Fruit fly (Drosophila melanogaster) whole organism, embryonic: Measurements from ENCODE around the gene CG11131.

Experiments
- C15 ChIP-seq: fragments of 200-800 bp; sonication (Bioruptor generic); IDR thresholded peaks from 3 replicates; pipeline ENCODE4 v1.3.6; 2022; ENCODE audit warnings: missing biosample characterization, missing genetic modification characterization
- CG10274 ChIP-seq: fragments of 200-800 bp; sonication (Bioruptor generic); optimal IDR thresholded peaks from 3 replicates; lab custom pipeline; 2017; ENCODE audit warnings: missing biosample characterization, mild to moderate bottlenecking, missing genetic modification characterization
- CG11085 ChIP-seq: fragments of 200-800 bp; sonication (Bioruptor generic); IDR thresholded peaks from 2 replicates; pipeline ENCODE4 v1.3.6; 2022; ENCODE audit warnings: missing biosample characterization, missing genetic modification characterization
- CG13775 ChIP-seq: fragments of 200-800 bp; sonication (Bioruptor generic); optimal IDR thresholded peaks from 3 replicates; lab custom pipeline; 2017; ENCODE audit warnings: missing biosample characterization, mild to moderate bottlenecking, missing genetic modification characterization
- CG15696 ChIP-seq: fragments of 200-800 bp; sonication (Bioruptor generic); optimal IDR thresholded peaks from 2 replicates; lab custom pipeline; 2019; ENCODE audit warnings: missing biosample characterization, mild to moderate bottlenecking, missing genetic modification characterization, moderate library complexity
- CG16813 ChIP-seq: fragments of 200-800 bp; sonication (Bioruptor generic); IDR thresholded peaks from 3 replicates; pipeline ENCODE4 v1.3.6; 2022; ENCODE audit warnings: missing biosample characterization, missing genetic modification characterization; ENCODE audit not compliant: partially characterized antibody
- CG18011 ChIP-seq: fragments of 200-800 bp; sonication (Bioruptor generic); optimal IDR thresholded peaks from 2 replicates; lab custom pipeline; 2017; ENCODE audit warnings: missing biosample characterization, missing genetic modification characterization, mild to moderate bottlenecking, moderate library complexity, missing genotype
- CG18764 ChIP-seq: fragments of 200-800 bp; sonication (Bioruptor generic); optimal IDR thresholded peaks from 3 replicates; lab custom pipeline; 2016; ENCODE audit warnings: missing biosample characterization, missing genetic modification characterization
- CG33213 ChIP-seq: fragments of 200-800 bp; sonication (Bioruptor generic); optimal IDR thresholded peaks from 3 replicates; lab custom pipeline; 2016; ENCODE audit warnings: missing biosample characterization, missing genetic modification characterization
- CG3726 ChIP-seq: fragments of 200-800 bp; sonication (Bioruptor generic); IDR thresholded peaks from 3 replicates; pipeline ENCODE4, ENCODE4 v1.3.6; 2022; ENCODE audit warnings: missing biosample characterization, missing genetic modification characterization
- CG4730 ChIP-seq: fragments of 200-800 bp; sonication (Bioruptor generic); IDR thresholded peaks from 2 replicates; pipeline ENCODE4 v1.3.6; 2022; ENCODE audit warnings: missing biosample characterization, missing genetic modification characterization
- CG5953 ChIP-seq: fragments of 200-800 bp; sonication (Bioruptor generic); IDR thresholded peaks from 2 replicates; pipeline ENCODE4 v1.3.6; 2022; ENCODE audit warnings: missing biosample characterization, missing genetic modification characterization
- CG6272 ChIP-seq: fragments of 200-800 bp; sonication (Bioruptor generic); IDR thresholded peaks from 2 replicates; pipeline ENCODE4 v1.3.6; 2022; ENCODE audit warnings: missing biosample characterization, missing genetic modification characterization
- CG6654 ChIP-seq: fragments of 200-800 bp; sonication (Bioruptor generic); optimal IDR thresholded peaks from 2 replicates; lab custom pipeline; 2017; ENCODE audit warnings: missing biosample characterization, mild to moderate bottlenecking, missing genetic modification characterization
- CG8281 ChIP-seq: fragments of 200-800 bp; sonication (Bioruptor generic); optimal IDR thresholded peaks from 2 replicates; lab custom pipeline; 2018; ENCODE audit warnings: missing biosample characterization, mild to moderate bottlenecking, missing genetic modification characterization, moderate library complexity
- CG9215 ChIP-seq: fragments of 200-800 bp; sonication (Bioruptor generic); IDR thresholded peaks from 2 replicates; pipeline ENCODE4 v1.3.6; 2022; ENCODE audit warnings: missing biosample characterization, missing genetic modification characterization
- CoRest ChIP-seq: fragments of 200-800 bp; sonication (Bioruptor generic); optimal IDR thresholded peaks from 3 replicates; lab custom pipeline; 2018; ENCODE audit warnings: missing biosample characterization, mild to moderate bottlenecking, missing genetic modification characterization, moderate library complexity
- D19A ChIP-seq: fragments of 200-800 bp; optimal IDR thresholded peaks from 3 replicates; lab custom pipeline; 2019; ENCODE audit warnings: missing biosample characterization, mild to moderate bottlenecking, missing genetic modification characterization, moderate library complexity
- Ets65A ChIP-seq: fragments of 200-800 bp; sonication (Bioruptor generic); peaks from one replicate; lab custom pipeline; 2016; ENCODE audit warnings: missing biosample characterization, missing genetic modification characterization
- HmgD ChIP-seq: fragments of 200-800 bp; sonication (Bioruptor generic); optimal IDR thresholded peaks from 3 replicates; lab custom pipeline; 2016; ENCODE audit warnings: missing biosample characterization, missing genetic modification characterization
- Jarid2 ChIP-seq: fragments of 200-800 bp; sonication (Bioruptor generic); optimal IDR thresholded peaks from 3 replicates; lab custom pipeline; 2017; ENCODE audit warnings: mild to moderate bottlenecking, missing biosample characterization, missing genetic modification reagents, missing genetic modification characterization
- Oaz ChIP-seq: fragments of 200-800 bp; sonication (Bioruptor generic); IDR thresholded peaks from 2 replicates; pipeline ENCODE4 v1.3.6; 2022; ENCODE audit warnings: missing biosample characterization, missing genetic modification characterization
- Ptx1 ChIP-seq: fragments of 200-800 bp; sonication (Bioruptor generic); IDR thresholded peaks from 2 replicates; pipeline ENCODE4 v1.3.6; 2022; ENCODE audit warnings: missing biosample characterization, missing genetic modification characterization
- Ravus ChIP-seq: fragments of 200-800 bp; sonication (Bioruptor generic); IDR thresholded peaks from 2 replicates; pipeline ENCODE4 v1.3.6; 2022; ENCODE audit warnings: missing biosample characterization, missing genetic modification characterization
- Rx ChIP-seq: fragments of 200-800 bp; sonication (Bioruptor generic); IDR thresholded peaks from 2 replicates; pipeline ENCODE4 v1.3.6; 2022; ENCODE audit warnings: missing biosample characterization, missing genetic modification characterization
- Side ChIP-seq: fragments of 200-800 bp; sonication (Bioruptor generic); optimal IDR thresholded peaks from 2 replicates; lab custom pipeline; 2016; ENCODE audit warnings: missing biosample characterization, missing genetic modification characterization
- Six4 ChIP-seq: fragments of 200-800 bp; sonication (Bioruptor generic); optimal IDR thresholded peaks from 2 replicates; lab custom pipeline; 2016; ENCODE audit warnings: missing biosample characterization, missing genetic modification characterization
- Spps ChIP-seq: fragments of 200-800 bp; sonication (Bioruptor generic); optimal IDR thresholded peaks from 2 replicates; lab custom pipeline; 2018; ENCODE audit warnings: missing biosample characterization, mild to moderate bottlenecking, missing genetic modification characterization
- Ssrp ChIP-seq: fragments of 200-800 bp; sonication (Bioruptor generic); optimal IDR thresholded peaks from 2 replicates; lab custom pipeline; 2018; ENCODE audit warnings: missing biosample characterization, mild to moderate bottlenecking, missing genetic modification characterization, moderate library complexity
- Trl ChIP-seq, 3 experiments: fragments of >200 bp in 2 of 3; fragments of 200-800 bp in 1 of 3; sonication (Bioruptor generic) in 1 of 3; optimal IDR thresholded peaks; 2 replicates in 1 of 3; 3 replicates in 2 of 3; lab custom pipeline; 2016 to 2017; ENCODE audit warnings: missing biosample characterization in 1 of 3, missing genetic modification characterization in 1 of 3
- Xbp1 ChIP-seq: fragments of 200-800 bp; sonication (Bioruptor generic); optimal IDR thresholded peaks from 3 replicates; lab custom pipeline; 2016; ENCODE audit warnings: missing biosample characterization, mild to moderate bottlenecking, missing genetic modification characterization
- Xrp1 ChIP-seq: fragments of 200-800 bp; sonication (Bioruptor generic); IDR thresholded peaks from 2 replicates; pipeline ENCODE4 v1.3.6; 2022; ENCODE audit warnings: missing biosample characterization, missing genetic modification characterization
- ab ChIP-seq: fragments of 200-800 bp; sonication (Bioruptor generic); optimal IDR thresholded peaks from 2 replicates; lab custom pipeline; 2016; ENCODE audit warnings: missing biosample characterization, missing genetic modification characterization
- amos ChIP-seq: fragments of 200-800 bp; sonication (Bioruptor generic); IDR thresholded peaks from 2 replicates; pipeline ENCODE4 v1.3.6; 2022; ENCODE audit warnings: missing biosample characterization, missing genetic modification characterization; ENCODE audit not compliant: partially characterized antibody
- bigmax ChIP-seq: fragments of 200-800 bp; sonication (Bioruptor generic); optimal IDR thresholded peaks from 2 replicates; lab custom pipeline; 2018; ENCODE audit warnings: missing biosample characterization, mild to moderate bottlenecking, missing genetic modification characterization
- cato ChIP-seq: fragments of 200-800 bp; sonication (Bioruptor generic); optimal IDR thresholded peaks from 2 replicates; lab custom pipeline; 2016; ENCODE audit warnings: missing biosample characterization, missing genetic modification characterization, borderline replicate concordance
- chn ChIP-seq: fragments of 200-800 bp; sonication (Bioruptor generic); optimal IDR thresholded peaks from 2 replicates; lab custom pipeline; 2016; ENCODE audit warnings: missing biosample characterization, missing genetic modification characterization
- knrl ChIP-seq: fragments of 200-800 bp; sonication (Bioruptor generic); IDR thresholded peaks from 3 replicates; pipeline ENCODE4 v1.3.6; 2022; ENCODE audit warnings: missing biosample characterization, missing genetic modification characterization; ENCODE audit not compliant: partially characterized antibody
- lmd ChIP-seq: fragments of 200-800 bp; sonication (Bioruptor generic); IDR thresholded peaks from 2 replicates; pipeline ENCODE4 v1.3.6; 2022; ENCODE audit warnings: missing biosample characterization, missing genetic modification characterization
- odd ChIP-seq: fragments of 200-800 bp; sonication (Bioruptor generic); optimal IDR thresholded peaks from 2 replicates; lab custom pipeline; 2017; ENCODE audit warnings: missing biosample characterization, mild to moderate bottlenecking, missing genetic modification characterization
- pfk ChIP-seq: fragments of 200-800 bp; sonication (Bioruptor generic); optimal IDR thresholded peaks from 2 replicates; lab custom pipeline; 2018; ENCODE audit warnings: missing biosample characterization, mild to moderate bottlenecking, missing genetic modification characterization, moderate library complexity
- pnt ChIP-seq: fragments of 200-800 bp; sonication (Bioruptor generic); optimal IDR thresholded peaks from 3 replicates; lab custom pipeline; 2016; ENCODE audit warnings: missing biosample characterization, missing genetic modification characterization
- pum ChIP-seq: fragments of 200-800 bp; sonication (Bioruptor generic); optimal IDR thresholded peaks from 2 replicates; lab custom pipeline; 2016; ENCODE audit warnings: missing biosample characterization, missing genetic modification characterization
- ro ChIP-seq: fragments of 200-800 bp; sonication (Bioruptor generic); IDR thresholded peaks from 2 replicates; pipeline ENCODE4 v1.3.6; 2022; ENCODE audit warnings: missing biosample characterization, missing genetic modification characterization
- sima ChIP-seq: fragments of 200-800 bp; sonication (Bioruptor generic); optimal IDR thresholded peaks from 2 replicates; lab custom pipeline; 2016; ENCODE audit warnings: missing biosample characterization, missing genetic modification characterization
- slp2 ChIP-seq: fragments of 200-800 bp; sonication (Bioruptor generic); optimal IDR thresholded peaks from 2 replicates; lab custom pipeline; 2016; ENCODE audit warnings: missing biosample characterization, missing genetic modification characterization
- tup ChIP-seq: fragments of 200-800 bp; sonication (Bioruptor generic); optimal IDR thresholded peaks from 2 replicates; lab custom pipeline; 2016; ENCODE audit warnings: missing biosample characterization, mild to moderate bottlenecking, missing genetic modification characterization, moderate library complexity
- usp ChIP-seq: fragments of >200 bp; optimal IDR thresholded peaks from 2 replicates; lab custom pipeline; 2017; ENCODE audit warnings: missing biosample characterization, missing genetic modification characterization
- vvl ChIP-seq: fragments of 200-800 bp; sonication (Bioruptor generic); IDR thresholded peaks from 2 replicates; pipeline ENCODE4 v1.3.6; 2022; ENCODE audit warnings: missing biosample characterization, missing genetic modification characterization
- zf30C ChIP-seq: fragments of 200-800 bp; sonication (Bioruptor generic); optimal IDR thresholded peaks from 3 replicates; lab custom pipeline; 2018; ENCODE audit warnings: missing biosample characterization, mild to moderate bottlenecking, missing genetic modification characterization

CG11131 gene

dm6 chr3L:22878723-22879343, 19.7 kb upstream of the CG11131 start, which contains the start of the genes Chro and Ssl1 (continued):
- peak; percentile 100 for TF ChIP-seq CG33213 (GFP tag; lab: Kevin White, UChicago)
- peak; percentile 100 for TF ChIP-seq chn (GFP tag; lab: Kevin White, UChicago)
- peak; percentile 66; the same call in 2 of the 3 replicates for TF ChIP-seq knrl (GFP tag; lab: Robert Waterston, UW)
- peak; percentile 100 for TF ChIP-seq CG4730 (GFP tag; lab: Robert Waterston, UW)
- TF ChIP-seq Ets65A (GFP tag; lab: Kevin White, UChicago), result peak; percentile 100
- TF ChIP-seq ro, result peak; percentile 100
- peak; percentile 44; the same call in 1 of the 3 replicates for TF ChIP-seq CG16813 (GFP tag; lab: Robert Waterston, UW)
- TF ChIP-seq CG9215 (GFP tag; lab: Robert Waterston, UW), result peak; percentile 99
- peak; percentile 99 for TF ChIP-seq Ravus (GFP tag; lab: Robert Waterston, UW)
- TF ChIP-seq Trl (optimal IDR thresholded peaks at IDR 0.05; lab: Kevin White, UChicago), result no peak
- peak; percentile 100 for TF ChIP-seq Trl (GFP tag; optimal IDR thresholded peaks at IDR 0.05; lab: Kevin White, UChicago)
- peak; percentile 98 for TF ChIP-seq Jarid2 (GFP tag; lab: Kevin White, UChicago)
- peak; percentile 87 for TF ChIP-seq bigmax
- peak; percentile 100 for TF ChIP-seq Rx (GFP tag; lab: Robert Waterston, UW)
- TF ChIP-seq Spps (tag; lab: Kevin White, UChicago), result peak; percentile 100
- TF ChIP-seq CG8281 (tag; lab: Kevin White, UChicago), result peak; percentile 96
- peak; percentile 100 for TF ChIP-seq Ssrp (tag; lab: Kevin White, UChicago)
- peak; percentile 100 for TF ChIP-seq C15 (GFP tag; lab: Robert Waterston, UW)
- peak; percentile 100 for TF ChIP-seq CG6272 (GFP tag; lab: Robert Waterston, UW)
- peak; percentile 74 for TF ChIP-seq pfk (GFP tag; lab: Kevin White, UChicago)
- peak; percentile 100 for TF ChIP-seq Xbp1 (GFP tag; lab: Kevin White, UChicago)
- TF ChIP-seq CG3726 (GFP tag; lab: Robert Waterston, UW), result peak; percentile 100
- TF ChIP-seq CoRest (tag; lab: Kevin White, UChicago), result peak; percentile 100
- TF ChIP-seq zf30C (GFP tag; lab: Kevin White, UChicago), result peak; percentile 58
- TF ChIP-seq CG10274 (GFP tag; lab: Kevin White, UChicago), result peak; percentile 100
- peak; percentile 100 for TF ChIP-seq HmgD (GFP tag; lab: Kevin White, UChicago)
- TF ChIP-seq Side, result peak; percentile 100
- peak; percentile 100 for TF ChIP-seq vvl (GFP tag; lab: Robert Waterston, UW)
- peak; percentile 100 for TF ChIP-seq CG5953
- TF ChIP-seq Ptx1, result peak; percentile 100
- peak; percentile 100 for TF ChIP-seq cato (GFP tag; lab: Kevin White, UChicago)
- peak; percentile 100 for TF ChIP-seq CG18764 (GFP tag; lab: Kevin White, UChicago)
- peak; percentile 100 for TF ChIP-seq Six4 (GFP tag; lab: Kevin White, UChicago)
- peak; percentile 100 for TF ChIP-seq pum
- peak; percentile 100 for TF ChIP-seq CG15696 (tag; lab: Kevin White, UChicago)
- TF ChIP-seq CG11085 (GFP tag; lab: Robert Waterston, UW), result peak; percentile 99
- TF ChIP-seq D19A (tag; lab: Kevin White, UChicago), result peak; percentile 99
- no peak for TF ChIP-seq usp (GFP tag; lab: Kevin White, UChicago)
- peak; percentile 100 for TF ChIP-seq CG13775 (GFP tag; lab: Kevin White, UChicago)
- peak; percentile 99 for TF ChIP-seq odd
- peak; percentile 100 for TF ChIP-seq lmd (GFP tag; lab: Robert Waterston, UW)
- peak; percentile 100 for TF ChIP-seq ab (GFP tag; lab: Kevin White, UChicago)
- peak; percentile 100 for TF ChIP-seq Oaz (GFP tag; lab: Robert Waterston, UW)
- TF ChIP-seq CG18011 (GFP tag; lab: Kevin White, UChicago), result peak; percentile 94
- TF ChIP-seq sima (GFP tag; lab: Kevin White, UChicago), result peak; percentile 100
- TF ChIP-seq Xrp1 (GFP tag; lab: Robert Waterston, UW), result peak; percentile 100
- peak; percentile 100 for TF ChIP-seq tup (GFP tag; lab: Kevin White, UChicago)
- peak; percentile 100 for TF ChIP-seq pnt (GFP tag; lab: Kevin White, UChicago)
- TF ChIP-seq amos, result 0 out of 2 replicates have a peak, but pooled peaks have one; percentile 18
- TF ChIP-seq CG6654 (GFP tag; lab: Kevin White, UChicago), result peak; percentile 96
- peak; percentile 100 for TF ChIP-seq slp2 (GFP tag; lab: Kevin White, UChicago)
